Worm (Caenorhabditis elegans): ENCODE measurements around the gene K03H6.1.

K03H6.1 gene

DNA sequence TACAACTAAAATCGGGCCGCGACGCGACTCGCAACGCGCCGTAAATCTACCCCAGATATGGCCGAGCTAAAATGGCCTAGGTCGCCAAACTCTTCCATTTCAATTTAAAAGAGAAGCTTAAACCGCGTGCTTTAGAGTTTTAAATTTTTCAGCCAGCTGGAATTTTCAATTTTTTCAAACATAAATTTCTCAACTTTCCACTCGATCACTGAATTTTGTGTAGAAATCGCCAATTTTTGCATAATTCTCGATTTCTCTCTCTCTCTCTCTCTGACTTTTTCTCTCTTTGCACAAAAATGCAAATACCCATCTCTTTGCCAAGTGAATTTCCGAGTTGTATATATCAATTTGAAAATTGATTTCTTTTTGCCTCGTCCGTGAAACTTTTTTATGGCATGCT, at the start of gene K03H6.1:
Gene K03H6.1, plus strand, starts transcription at position 301 of the 400 bp plus-strand sequence.
- TF ChIP-seq scrt-1 (GFP tag; IDR thresholded peaks at IDR 0.05) (no peak), tbx-37 (GFP tag; conservative IDR thresholded peaks at IDR 0.05) (no peak), ets-7 (tag; optimal IDR thresholded peaks at IDR 0.05) (no peak), ceh-36 (tag; optimal IDR thresholded peaks at IDR 0.05) (no peak), F13C5.2 (tag; optimal IDR thresholded peaks at IDR 0.05) (no peak), ama-1 (optimal IDR thresholded peaks at IDR 0.05) (no peak), hmbx-1 (tag; optimal IDR thresholded peaks at IDR 0.05) (no peak), sea-1 (GFP tag; conservative IDR thresholded peaks at IDR 0.05) (no peak), B0310.2 (tag; optimal IDR thresholded peaks at IDR 0.05) (no peak), tra-4 (tag; optimal IDR thresholded peaks at IDR 0.05) (no peak), hnd-1 (tag; optimal IDR thresholded peaks at IDR 0.05) (no peak), ceh-13 (GFP tag; optimal IDR thresholded peaks at IDR 0.05) (no peak), flt-1 (GFP tag; IDR thresholded peaks at IDR 0.05) (no peak)

DNA sequence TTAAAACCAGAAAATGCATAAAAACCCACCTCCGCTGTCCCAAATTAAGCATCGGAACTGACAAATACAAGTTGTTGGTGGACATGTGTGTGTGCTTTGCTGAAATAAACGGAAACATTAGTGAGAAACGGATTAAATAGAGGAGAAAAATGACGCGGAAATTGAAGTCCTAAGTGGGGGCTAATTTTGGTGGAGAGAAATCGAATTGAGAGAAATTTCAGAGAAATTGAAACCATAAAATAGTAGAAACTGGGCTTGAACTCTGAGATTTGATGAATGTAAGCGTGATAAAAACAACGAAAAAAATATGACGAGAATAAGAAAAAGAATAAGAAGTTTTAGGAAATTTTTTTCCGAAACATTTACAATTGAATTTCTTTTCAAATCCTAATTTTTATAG, 48.5 kb upstream of the K03H6.1 start, which contains the start of gene Y77E11A.12:
Gene Y77E11A.12, minus strand, starts transcription at position 101 of the 400 bp plus-strand sequence.
- TF ChIP-seq tra-4 (tag; optimal IDR thresholded peaks at IDR 0.05) (no peak), F13C5.2 (tag; optimal IDR thresholded peaks at IDR 0.05) (no peak), B0310.2 (tag; optimal IDR thresholded peaks at IDR 0.05) (no peak), hmg-4 (GFP tag; optimal IDR thresholded peaks at IDR 0.05) (no peak), aly-1 (tag; optimal IDR thresholded peaks at IDR 0.05) (no peak), pes-1 (GFP tag; IDR thresholded peaks at IDR 0.05) (no peak), tbx-11 (GFP tag; IDR thresholded peaks at IDR 0.05) (no peak), hmbx-1 (tag; optimal IDR thresholded peaks at IDR 0.05) (no peak), ceh-36 (tag; optimal IDR thresholded peaks at IDR 0.05) (no peak), ets-7 (tag; optimal IDR thresholded peaks at IDR 0.05) (no peak), scrt-1 (GFP tag; IDR thresholded peaks at IDR 0.05) (no peak), ceh-13 (GFP tag; optimal IDR thresholded peaks at IDR 0.05) (no peak)

DNA sequence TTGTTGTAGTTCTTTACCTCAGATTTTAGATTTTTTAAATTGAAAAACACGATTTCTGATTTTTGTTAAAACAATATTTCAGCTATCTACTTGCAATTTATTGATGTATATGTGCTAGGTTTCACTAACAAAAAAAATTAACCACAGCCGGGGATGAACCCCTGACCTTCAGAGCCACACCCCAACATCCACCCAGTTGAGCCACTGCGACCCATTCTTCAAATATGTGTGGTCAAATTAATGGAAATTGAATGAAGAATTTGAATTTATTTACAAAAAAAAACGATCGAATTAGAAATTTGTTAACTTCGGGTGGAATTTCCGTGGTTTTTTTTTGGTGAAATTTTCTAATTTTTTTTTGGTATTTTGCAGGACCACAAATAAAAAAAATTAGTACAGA, 44.9 kb upstream of the K03H6.1 start:
- no peak for TF ChIP-seq scrt-1 (GFP tag; IDR thresholded peaks at IDR 0.05)
- no peak for TF ChIP-seq ama-1 (optimal IDR thresholded peaks at IDR 0.05)
- TF ChIP-seq ceh-13 (GFP tag; optimal IDR thresholded peaks at IDR 0.05) = no peak
- no peak for TF ChIP-seq aly-1 (tag; optimal IDR thresholded peaks at IDR 0.05)
- TF ChIP-seq ceh-36 (tag; optimal IDR thresholded peaks at IDR 0.05) = no peak
- TF ChIP-seq hnd-1 (tag; optimal IDR thresholded peaks at IDR 0.05) = no peak
- TF ChIP-seq flt-1 (GFP tag; IDR thresholded peaks at IDR 0.05) = no peak
- no peak for TF ChIP-seq pes-1 (GFP tag; IDR thresholded peaks at IDR 0.05)

DNA sequence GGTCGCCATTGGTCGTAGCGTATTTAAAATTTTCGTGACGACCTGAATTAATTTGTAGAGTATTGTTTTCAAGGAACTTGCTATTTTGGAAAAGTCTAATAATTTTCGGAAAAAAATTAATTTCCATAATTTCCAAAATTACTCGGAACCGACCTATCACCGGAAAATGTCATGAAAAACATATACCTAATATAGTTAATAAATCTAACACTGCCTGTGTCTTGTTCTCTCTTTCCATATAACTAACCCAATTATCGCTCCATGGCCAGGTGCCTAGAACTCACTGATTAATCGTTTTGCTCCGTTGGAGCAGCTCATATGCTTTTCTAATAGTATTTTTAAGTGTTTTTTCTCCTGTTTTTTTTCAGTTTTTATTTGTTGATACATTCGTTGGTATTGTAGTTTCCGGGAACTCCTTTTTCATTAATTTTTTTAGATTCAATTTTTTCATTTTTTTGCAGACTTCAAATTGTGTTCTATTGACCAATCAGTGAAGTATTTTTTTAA, 38.5 kb upstream of the K03H6.1 start, which contains the start of gene Y77E11A.16:
Gene Y77E11A.16, plus strand, starts transcription at position 457 of the 507 bp plus-strand sequence.
- TF ChIP-seq hmbx-1 (tag; optimal IDR thresholded peaks at IDR 0.05) (no peak), tbx-37 (GFP tag; conservative IDR thresholded peaks at IDR 0.05) (no peak), ama-1 (optimal IDR thresholded peaks at IDR 0.05) (no peak), B0310.2 (tag; optimal IDR thresholded peaks at IDR 0.05) (no peak), sea-1 (GFP tag; conservative IDR thresholded peaks at IDR 0.05) (no peak), scrt-1 (GFP tag; IDR thresholded peaks at IDR 0.05) (no peak), tbx-11 (GFP tag; IDR thresholded peaks at IDR 0.05) (no peak), ceh-13 (GFP tag; optimal IDR thresholded peaks at IDR 0.05) (no peak), tra-4 (tag; optimal IDR thresholded peaks at IDR 0.05) (no peak), ets-7 (tag; optimal IDR thresholded peaks at IDR 0.05) (no peak), flt-1 (GFP tag; IDR thresholded peaks at IDR 0.05) (no peak), hnd-1 (tag; optimal IDR thresholded peaks at IDR 0.05) (no peak), hmg-4 (GFP tag; optimal IDR thresholded peaks at IDR 0.05) (no peak), pes-1 (GFP tag; IDR thresholded peaks at IDR 0.05) (no peak), F13C5.2 (tag; optimal IDR thresholded peaks at IDR 0.05) (no peak)

DNA sequence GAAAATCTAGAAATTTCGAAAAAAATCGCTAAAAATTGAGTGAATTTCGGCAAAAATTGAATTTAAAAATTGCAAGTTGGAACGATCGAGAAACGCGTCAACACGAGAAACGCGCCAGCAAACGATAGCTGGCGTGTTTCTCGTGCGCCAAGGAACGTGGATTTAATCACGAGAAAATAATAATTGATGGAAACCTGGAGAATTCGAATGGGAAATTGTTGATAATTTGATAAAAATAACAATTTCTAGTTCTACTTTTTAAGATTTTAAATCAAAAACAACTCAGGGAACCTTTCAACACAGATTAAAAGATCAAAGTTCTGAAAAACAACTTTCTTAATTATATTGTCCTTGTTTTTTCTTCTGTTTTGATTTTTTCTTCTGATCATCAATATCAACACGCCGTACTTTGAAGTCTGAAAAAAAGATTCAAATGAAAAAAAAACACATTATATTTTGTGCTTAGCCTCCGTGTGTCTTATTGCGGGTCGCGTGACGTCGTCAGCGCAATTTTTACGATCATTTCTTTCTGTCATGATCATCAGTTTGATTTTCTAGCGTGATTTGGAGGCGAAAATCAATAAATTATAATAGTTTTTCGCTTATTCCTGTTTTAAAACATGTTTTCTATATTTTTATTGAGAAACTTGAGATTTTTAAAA, 27.4 kb upstream of the K03H6.1 start, which contains the start of gene npp-20:
Gene npp-20, minus strand, starts transcription at position 6 of the 662 bp plus-strand sequence.
- no peak for TF ChIP-seq ceh-36 (tag; optimal IDR thresholded peaks at IDR 0.05)
- no peak for TF ChIP-seq tbx-37 (GFP tag; conservative IDR thresholded peaks at IDR 0.05)
- TF ChIP-seq flt-1 (GFP tag; IDR thresholded peaks at IDR 0.05) = no peak
- TF ChIP-seq scrt-1 (GFP tag; IDR thresholded peaks at IDR 0.05) = no peak
- TF ChIP-seq tra-4 (tag; optimal IDR thresholded peaks at IDR 0.05) = no peak
- no peak for TF ChIP-seq ets-7 (tag; optimal IDR thresholded peaks at IDR 0.05)
- no peak for TF ChIP-seq B0310.2 (tag; optimal IDR thresholded peaks at IDR 0.05)
- no peak for TF ChIP-seq hmbx-1 (tag; optimal IDR thresholded peaks at IDR 0.05)
- no peak for TF ChIP-seq hnd-1 (tag; optimal IDR thresholded peaks at IDR 0.05)
- TF ChIP-seq pes-1 (GFP tag; IDR thresholded peaks at IDR 0.05) = no peak
- TF ChIP-seq sea-1 (GFP tag; conservative IDR thresholded peaks at IDR 0.05) = no peak
- TF ChIP-seq tbx-11 (GFP tag; IDR thresholded peaks at IDR 0.05) = no peak

DNA sequence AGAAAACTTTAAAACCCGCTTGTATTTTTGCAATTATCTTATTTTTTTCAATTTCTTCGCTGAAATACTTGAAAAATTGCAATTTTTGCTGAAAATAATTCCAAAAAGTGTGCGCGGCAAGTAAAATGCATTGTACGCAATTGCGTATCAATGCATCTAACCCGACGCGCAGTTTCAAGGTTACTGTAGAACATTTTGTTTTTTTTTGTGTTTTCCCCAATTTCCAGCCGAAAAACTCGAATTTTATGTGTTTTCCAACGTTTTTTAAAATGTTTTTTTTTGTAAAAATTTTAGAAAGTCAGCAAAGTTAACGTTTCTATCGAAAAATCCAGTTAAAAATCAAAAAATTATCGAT, 26.9 kb upstream of the K03H6.1 start:
- TF ChIP-seq sea-1 (GFP tag; conservative IDR thresholded peaks at IDR 0.05) (no peak), pes-1 (GFP tag; IDR thresholded peaks at IDR 0.05) (no peak), hnd-1 (tag; optimal IDR thresholded peaks at IDR 0.05) (no peak), ceh-13 (GFP tag; optimal IDR thresholded peaks at IDR 0.05) (no peak), scrt-1 (GFP tag; IDR thresholded peaks at IDR 0.05) (no peak), B0310.2 (tag; optimal IDR thresholded peaks at IDR 0.05) (no peak), tbx-37 (GFP tag; conservative IDR thresholded peaks at IDR 0.05) (no peak), ets-7 (tag; optimal IDR thresholded peaks at IDR 0.05) (no peak), ama-1 (optimal IDR thresholded peaks at IDR 0.05) (no peak), tbx-11 (GFP tag; IDR thresholded peaks at IDR 0.05) (no peak), aly-1 (tag; optimal IDR thresholded peaks at IDR 0.05) (no peak), ceh-36 (tag; optimal IDR thresholded peaks at IDR 0.05) (no peak), F13C5.2 (tag; optimal IDR thresholded peaks at IDR 0.05) (no peak), hmbx-1 (tag; optimal IDR thresholded peaks at IDR 0.05) (no peak), hmg-4 (GFP tag; optimal IDR thresholded peaks at IDR 0.05) (no peak)

DNA sequence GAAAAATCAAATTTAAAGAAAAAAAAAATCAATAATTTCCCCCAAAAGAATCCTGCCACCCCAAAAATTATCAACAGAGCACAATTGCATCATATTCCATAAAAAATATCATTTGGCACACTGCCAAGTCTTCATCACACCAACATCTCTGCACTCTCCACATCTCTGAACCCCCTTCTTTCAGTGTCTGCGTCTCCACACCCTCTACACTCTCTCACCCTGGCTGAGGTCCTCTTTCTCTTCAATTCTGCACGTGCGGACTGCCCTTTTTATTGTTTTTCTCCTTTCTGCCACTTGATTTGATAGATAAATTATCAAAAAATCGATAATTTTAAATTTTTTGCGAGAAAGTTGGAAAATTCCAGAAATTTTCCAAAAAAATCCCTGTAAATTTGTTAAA, 26.1 kb upstream of the K03H6.1 start, which contains the start of gene hxk-3:
Gene hxk-3, plus strand, starts transcription at position 179 of the 400 bp plus-strand sequence.
- TF ChIP-seq ceh-36 (tag; optimal IDR thresholded peaks at IDR 0.05) (no peak), scrt-1 (GFP tag; IDR thresholded peaks at IDR 0.05) (no peak)
